Worm (Caenorhabditis elegans) whole organism, late embryonic: Measurements from ENCODE around the gene elpc-4.

Source experiments
- C38D4.7 ChIP-seq: fragments of 200-800 bp; sonication (Bioruptor generic); optimal IDR thresholded peaks from 2 replicates; lab custom pipeline; 2018; ENCODE audit warnings: mild to moderate bottlenecking, missing genetic modification characterization, moderate library complexity, missing compliant biosample characterization
- F13H6.1 ChIP-seq: sonication (generic microtip); optimal IDR thresholded peaks from 2 replicates; lab custom pipeline; 2016; ENCODE audit warnings: missing genetic modification characterization, missing compliant biosample characterization
- K09A11.1 ChIP-seq: sonication (generic microtip); optimal IDR thresholded peaks from 2 replicates; lab custom pipeline; 2017; ENCODE audit warnings: antibody characterized with exemption, mild to moderate bottlenecking, missing genetic modification characterization, missing compliant biosample characterization; ENCODE audit not compliant: insufficient read depth
- Y22D7AL.16 ChIP-seq: sonication (generic microtip); optimal IDR thresholded peaks from 2 replicates; lab custom pipeline; 2016; ENCODE audit warnings: missing genetic modification characterization, missing compliant biosample characterization
- ahr-1 ChIP-seq: sonication (generic microtip); optimal IDR thresholded peaks from 2 replicates; lab custom pipeline; 2016; ENCODE audit warnings: missing genetic modification characterization, missing compliant biosample characterization
- ama-1 ChIP-seq: fragments of 150-350 bp; optimal IDR thresholded peaks from 2 replicates; lab custom pipeline; 2014
- ceh-14 ChIP-seq: sonication (generic microtip); optimal IDR thresholded peaks from 2 replicates; lab custom pipeline; 2016; ENCODE audit warnings: missing genotype, missing genetic modification characterization, missing compliant biosample characterization
- ceh-18 ChIP-seq: sonication (generic microtip); optimal IDR thresholded peaks from 2 replicates; lab custom pipeline; 2016; ENCODE audit warnings: missing genetic modification characterization, missing compliant biosample characterization
- ceh-2 ChIP-seq: sonication (generic microtip); optimal IDR thresholded peaks from 2 replicates; lab custom pipeline; 2016; ENCODE audit warnings: missing genotype, missing genetic modification characterization, missing compliant biosample characterization
- ceh-22 ChIP-seq: sonication (generic microtip); optimal IDR thresholded peaks from 2 replicates; lab custom pipeline; 2017; ENCODE audit warnings: missing biosample characterization, missing genetic modification characterization
- ceh-24 ChIP-seq: sonication (generic microtip); optimal IDR thresholded peaks from 2 replicates; lab custom pipeline; 2016; ENCODE audit warnings: mild to moderate bottlenecking, missing genetic modification characterization, missing compliant biosample characterization
- ceh-30 ChIP-seq: fragments of 150-350 bp; optimal IDR thresholded peaks from 2 replicates; lab custom pipeline; 2014; ENCODE audit warnings: missing biosample characterization, missing genetic modification characterization
- ceh-34 ChIP-seq: sonication (generic microtip); optimal IDR thresholded peaks from 2 replicates; lab custom pipeline; 2016; ENCODE audit warnings: mild to moderate bottlenecking, missing genetic modification characterization, missing compliant biosample characterization
- ceh-45 ChIP-seq: fragments of 200-800 bp; sonication (Bioruptor generic); IDR thresholded peaks from 2 replicates; pipeline ENCODE4 v1.3.6; 2022; ENCODE audit warnings: missing genetic modification reagents, missing genetic modification characterization, missing compliant biosample characterization
- ceh-48 ChIP-seq: sonication (generic microtip); optimal IDR thresholded peaks from 2 replicates; lab custom pipeline; 2016; ENCODE audit warnings: missing genetic modification characterization, inconsistent platforms, missing compliant biosample characterization
- che-1 ChIP-seq: sonication (generic microtip); optimal IDR thresholded peaks from 2 replicates; lab custom pipeline; 2016; ENCODE audit warnings: mild to moderate bottlenecking, missing genetic modification characterization, missing compliant biosample characterization
- dmd-4 ChIP-seq: sonication (generic microtip); optimal IDR thresholded peaks from 2 replicates; lab custom pipeline; 2016; ENCODE audit warnings: borderline replicate concordance, missing genetic modification characterization, missing compliant biosample characterization
- dve-1 ChIP-seq: sonication (generic microtip); optimal IDR thresholded peaks from 2 replicates; lab custom pipeline; 2017; ENCODE audit warnings: antibody characterized with exemption, mild to moderate bottlenecking, missing genetic modification characterization, missing compliant biosample characterization
- elt-2 ChIP-seq: sonication (generic microtip); optimal IDR thresholded peaks from 2 replicates; lab custom pipeline; 2016; ENCODE audit warnings: missing genetic modification reagents, missing genetic modification characterization, missing compliant biosample characterization
- elt-4 ChIP-seq: sonication (generic microtip); optimal IDR thresholded peaks from 2 replicates; lab custom pipeline; 2016; ENCODE audit warnings: missing genetic modification characterization, missing compliant biosample characterization
- ets-4 ChIP-seq: sonication (generic microtip); optimal IDR thresholded peaks from 2 replicates; lab custom pipeline; 2016; ENCODE audit warnings: missing genetic modification characterization, missing compliant biosample characterization
- fax-1 ChIP-seq: sonication (generic microtip); optimal IDR thresholded peaks from 2 replicates; lab custom pipeline; 2016; ENCODE audit warnings: missing genotype, missing genetic modification characterization, missing compliant biosample characterization
- fkh-6 ChIP-seq: sonication (generic microtip); optimal IDR thresholded peaks from 2 replicates; lab custom pipeline; 2016; ENCODE audit warnings: missing genetic modification characterization, missing compliant biosample characterization
- gmeb-2 ChIP-seq: sonication (generic microtip); optimal IDR thresholded peaks from 2 replicates; lab custom pipeline; 2016; ENCODE audit warnings: missing genetic modification characterization, inconsistent platforms, missing compliant biosample characterization
- hlh-13 ChIP-seq: fragments of 200-800 bp; sonication (Bioruptor generic); optimal IDR thresholded peaks from 2 replicates; lab custom pipeline; 2018; ENCODE audit warnings: mild to moderate bottlenecking, missing genetic modification characterization, missing compliant biosample characterization
- hlh-15 ChIP-seq: sonication (generic microtip); optimal IDR thresholded peaks from 2 replicates; lab custom pipeline; 2016; ENCODE audit warnings: missing genetic modification characterization, missing compliant biosample characterization
- hlh-30 ChIP-seq: sonication (generic microtip); optimal IDR thresholded peaks from 2 replicates; lab custom pipeline; 2017; ENCODE audit warnings: antibody characterized with exemption, missing genetic modification characterization, missing compliant biosample characterization; ENCODE audit not compliant: insufficient read depth
- hlh-6 ChIP-seq: sonication (generic microtip); optimal IDR thresholded peaks from 2 replicates; lab custom pipeline; 2016; ENCODE audit warnings: missing genotype, missing genetic modification characterization, missing compliant biosample characterization
- lin-11 ChIP-seq: fragments of 200-800 bp; sonication (Bioruptor generic); optimal IDR thresholded peaks from 2 replicates; lab custom pipeline; 2018; ENCODE audit warnings: mild to moderate bottlenecking, missing genetic modification characterization, missing compliant biosample characterization
- madf-2 ChIP-seq: sonication (generic microtip); optimal IDR thresholded peaks from 2 replicates; lab custom pipeline; 2017; ENCODE audit warnings: missing genetic modification characterization, missing compliant biosample characterization
- nfya-1 ChIP-seq: sonication (generic microtip); optimal IDR thresholded peaks from 2 replicates; lab custom pipeline; 2017; ENCODE audit warnings: missing genetic modification characterization, mild to moderate bottlenecking, missing compliant biosample characterization, antibody characterized with exemption, moderate library complexity
- nhr-11 ChIP-seq: fragments of 150-350 bp; optimal IDR thresholded peaks from 2 replicates; lab custom pipeline; 2014; ENCODE audit warnings: missing biosample characterization, missing genetic modification characterization
- nhr-232 ChIP-seq: sonication (generic microtip); optimal IDR thresholded peaks from 2 replicates; lab custom pipeline; 2016; ENCODE audit warnings: missing genetic modification characterization, missing compliant biosample characterization
- odd-2 ChIP-seq: sonication (generic microtip); optimal IDR thresholded peaks from 2 replicates; lab custom pipeline; 2017; ENCODE audit warnings: antibody characterized with exemption, mild to moderate bottlenecking, missing genetic modification characterization, missing compliant biosample characterization
- pag-3 ChIP-seq: sonication (generic microtip); optimal IDR thresholded peaks from 2 replicates; lab custom pipeline; 2016; ENCODE audit warnings: missing compliant biosample characterization, missing genetic modification characterization, borderline replicate concordance
- pax-1 ChIP-seq: fragments of 150-350 bp; optimal IDR thresholded peaks from 2 replicates; lab custom pipeline; 2014; ENCODE audit warnings: missing biosample characterization, missing genetic modification characterization
- pha-2 ChIP-seq: sonication (generic microtip); optimal IDR thresholded peaks from 2 replicates; lab custom pipeline; 2017; ENCODE audit warnings: mild to moderate bottlenecking, missing genetic modification characterization, missing compliant biosample characterization
- pha-4 ChIP-seq: fragments of 150-350 bp; optimal IDR thresholded peaks from 2 replicates; lab custom pipeline; 2018; ENCODE audit warnings: missing biosample characterization, missing genetic modification reagents, missing genetic modification characterization
- ref-2 ChIP-seq: sonication (generic microtip); optimal IDR thresholded peaks from 2 replicates; lab custom pipeline; 2016; ENCODE audit warnings: missing genetic modification characterization, missing compliant biosample characterization
- rnt-1 ChIP-seq: sonication (generic microtip); optimal IDR thresholded peaks from 2 replicates; lab custom pipeline; 2016; ENCODE audit warnings: missing genetic modification characterization, missing compliant biosample characterization
- sdc-2 ChIP-seq: sonication (generic microtip); optimal IDR thresholded peaks from 2 replicates; lab custom pipeline; 2016; ENCODE audit warnings: missing genotype, missing genetic modification characterization, missing compliant biosample characterization
- sox-2 ChIP-seq: fragments of 200-800 bp; sonication (Bioruptor generic); IDR thresholded peaks from 2 replicates; pipeline ENCODE4 v1.3.6; 2022; ENCODE audit warnings: missing genetic modification reagents, missing genetic modification characterization, missing compliant biosample characterization
- sox-4 ChIP-seq: sonication (generic microtip); optimal IDR thresholded peaks from 2 replicates; lab custom pipeline; 2017; ENCODE audit warnings: mild to moderate bottlenecking, missing genetic modification characterization, inconsistent platforms, missing compliant biosample characterization
- syd-9 ChIP-seq: sonication (generic microtip); optimal IDR thresholded peaks from 2 replicates; lab custom pipeline; 2016; ENCODE audit warnings: mild to moderate bottlenecking, missing genetic modification characterization, moderate library complexity, missing compliant biosample characterization
- tbx-2 ChIP-seq: sonication (generic microtip); optimal IDR thresholded peaks from 2 replicates; lab custom pipeline; 2016; ENCODE audit warnings: missing genetic modification characterization, missing compliant biosample characterization
- tbx-7 ChIP-seq: sonication (generic microtip); optimal IDR thresholded peaks from 2 replicates; lab custom pipeline; 2016; ENCODE audit warnings: missing genotype, missing genetic modification characterization, missing compliant biosample characterization
- ttx-3 ChIP-seq: sonication (generic microtip); optimal IDR thresholded peaks from 2 replicates; lab custom pipeline; 2016; ENCODE audit warnings: missing genetic modification reagents, missing genetic modification characterization, missing compliant biosample characterization
- unc-3 ChIP-seq, 2 experiments: fragments of 200-800 bp in 1 of 2; sonication (Bioruptor generic) in 1 of 2; sonication (generic microtip) in 1 of 2; conservative IDR thresholded peaks in 1 of 2; optimal IDR thresholded peaks in 1 of 2; 2 replicates each; pipeline versions ENCODE4 v1.3.6 to Lab custom; 2016 to 2022; ENCODE audit warnings: missing compliant biosample characterization in 2 of 2, missing genetic modification characterization in 2 of 2, missing genetic modification reagents in 1 of 2
- unc-42 ChIP-seq: sonication (generic microtip); optimal IDR thresholded peaks from 2 replicates; lab custom pipeline; 2016; ENCODE audit warnings: missing genotype, missing genetic modification characterization, missing compliant biosample characterization
- unc-55 ChIP-seq: sonication (generic microtip); optimal IDR thresholded peaks from 2 replicates; lab custom pipeline; 2017; ENCODE audit warnings: missing biosample characterization, missing genetic modification reagents, missing genetic modification characterization
- unc-86 ChIP-seq: sonication (generic microtip); optimal IDR thresholded peaks from 2 replicates; lab custom pipeline; 2016; ENCODE audit warnings: missing genetic modification characterization, missing compliant biosample characterization
- zip-5 ChIP-seq: sonication (generic microtip); optimal IDR thresholded peaks from 2 replicates; lab custom pipeline; 2016; ENCODE audit warnings: missing genetic modification characterization, missing compliant biosample characterization
- ztf-16 ChIP-seq: sonication (generic microtip); optimal IDR thresholded peaks from 2 replicates; lab custom pipeline; 2017; ENCODE audit warnings: missing genetic modification characterization, missing compliant biosample characterization

The elpc-4 gene

DNA sequence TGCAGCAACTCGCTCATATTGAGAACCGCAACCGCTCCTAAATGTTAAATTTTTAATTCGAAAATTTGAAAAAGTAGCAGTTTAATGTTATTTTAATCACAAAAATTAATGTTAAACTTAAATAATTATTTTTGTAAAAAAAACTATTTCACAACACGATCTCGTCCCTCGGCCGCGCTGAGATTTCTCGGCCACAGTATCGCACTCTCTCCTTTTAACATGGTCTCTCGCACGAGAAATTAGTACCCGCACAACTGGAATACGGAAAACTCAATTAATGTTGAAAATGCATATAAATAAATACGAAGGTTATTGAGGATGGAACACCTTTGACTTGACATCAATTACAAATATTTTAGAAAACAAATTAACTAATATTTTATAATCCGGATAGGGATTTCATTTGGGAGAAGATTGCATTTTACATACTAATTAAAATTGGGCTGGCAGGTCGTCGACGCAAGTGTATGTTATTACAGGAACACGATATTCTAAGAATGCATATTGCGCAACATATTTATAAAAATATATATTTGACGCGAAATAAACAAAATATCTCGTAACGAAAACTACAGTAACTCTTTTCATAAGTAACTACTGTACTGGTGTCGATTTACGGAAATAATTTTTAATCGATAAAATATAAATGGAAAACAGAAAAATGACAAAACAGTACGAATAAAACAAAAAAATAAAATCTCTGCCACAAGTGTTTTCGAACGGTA lies 3.1 kb downstream of the elpc-4 start, which contains the start of gene dnc-4:
Gene dnc-4, minus strand, starts transcription at position 37 of the 725 bp plus-strand sequence.
- TF ChIP-seq lin-11 (tag; lab: Kevin White, UChicago) = no peak
- no peak for TF ChIP-seq gmeb-2
- TF ChIP-seq ceh-18 (tag; lab: Kevin White, UChicago) = no peak
- TF ChIP-seq che-1 (tag; lab: Kevin White, UChicago) = no peak
- TF ChIP-seq ceh-48 = no peak
- no peak for TF ChIP-seq odd-2 (tag; lab: Kevin White, UChicago)
- TF ChIP-seq F13H6.1 (tag; lab: Kevin White, UChicago) = no peak
- TF ChIP-seq sox-4 (tag; lab: Kevin White, UChicago) = no peak
- peak; percentile 47 for TF ChIP-seq ceh-2 (tag; lab: Kevin White, UChicago)
- peak; percentile 5 for TF ChIP-seq unc-55 (GFP tag; lab: Kevin White, UChicago)
- TF ChIP-seq nfya-1 = no peak
- TF ChIP-seq sox-2 (GFP tag; lab: Robert Waterston, UW) = no peak
- no peak for TF ChIP-seq unc-86 (tag; lab: Kevin White, UChicago)
- no peak for TF ChIP-seq pax-1 (tag; lab: Kevin White, UChicago)
- TF ChIP-seq nhr-232 (tag; lab: Kevin White, UChicago) = no peak
- TF ChIP-seq dve-1 (tag; lab: Kevin White, UChicago) = no peak
- TF ChIP-seq ceh-30 (tag; lab: Kevin White, UChicago) = no peak
- TF ChIP-seq ets-4 (tag; lab: Kevin White, UChicago) = peak; percentile 49
- no peak for TF ChIP-seq pag-3
- no peak for TF ChIP-seq hlh-15
- TF ChIP-seq ceh-45 (GFP tag; lab: Robert Waterston, UW) = no peak
- TF ChIP-seq hlh-13 (GFP tag; lab: Kevin White, UChicago) = no peak
- TF ChIP-seq sdc-2 (tag; lab: Kevin White, UChicago) = no peak
- no peak for TF ChIP-seq unc-3 (GFP tag; conservative IDR thresholded peaks at IDR 0.05; lab: Robert Waterston, UW)
- TF ChIP-seq unc-3 (tag; optimal IDR thresholded peaks at IDR 0.05; lab: Kevin White, UChicago) = no peak
- no peak for TF ChIP-seq ceh-24 (tag; lab: Kevin White, UChicago)
- no peak for TF ChIP-seq ttx-3 (tag; lab: Kevin White, UChicago)
- no peak for TF ChIP-seq dmd-4 (tag; lab: Kevin White, UChicago)
- no peak for TF ChIP-seq pha-4 (tag; lab: Kevin White, UChicago)
- no peak for TF ChIP-seq Y22D7AL.16 (tag; lab: Kevin White, UChicago)
- TF ChIP-seq K09A11.1 (tag; lab: Kevin White, UChicago) = no peak
- no peak for TF ChIP-seq zip-5 (tag; lab: Kevin White, UChicago)
- no peak for TF ChIP-seq syd-9 (tag; lab: Kevin White, UChicago)
- no peak for TF ChIP-seq nhr-11 (tag; lab: Kevin White, UChicago)
- no peak for TF ChIP-seq ceh-22 (tag; lab: Kevin White, UChicago)
- no peak for TF ChIP-seq tbx-2 (tag; lab: Kevin White, UChicago)
- TF ChIP-seq hlh-6 = no peak
- TF ChIP-seq elt-2 (tag; lab: Kevin White, UChicago) = peak; percentile 11
- peak; percentile 32 for TF ChIP-seq unc-42 (tag; lab: Kevin White, UChicago)
- no peak for TF ChIP-seq madf-2 (tag; lab: Kevin White, UChicago)
- no peak for TF ChIP-seq ztf-16 (tag; lab: Kevin White, UChicago)
- TF ChIP-seq pha-2 = no peak
- TF ChIP-seq C38D4.7 = no peak
- TF ChIP-seq ceh-34 (tag; lab: Kevin White, UChicago) = no peak
- no peak for TF ChIP-seq ref-2
- TF ChIP-seq fax-1 (tag; lab: Kevin White, UChicago) = peak; percentile 14
- no peak for TF ChIP-seq ahr-1 (tag; lab: Kevin White, UChicago)
- no peak for TF ChIP-seq ama-1
- no peak for TF ChIP-seq hlh-30 (tag; lab: Kevin White, UChicago)
- no peak for TF ChIP-seq ceh-14 (tag; lab: Kevin White, UChicago)
- no peak for TF ChIP-seq tbx-7 (tag; lab: Kevin White, UChicago)
- TF ChIP-seq rnt-1 (tag; lab: Kevin White, UChicago) = no peak
- TF ChIP-seq elt-4 (tag; lab: Kevin White, UChicago) = no peak
- no peak for TF ChIP-seq fkh-6 (tag; lab: Kevin White, UChicago)
